Worm (Caenorhabditis elegans): ENCODE results near the gene ubc-23.
A peak's percentile ranks its signal among the peaks of the same experiment; 100 is the strongest.

The ubc-23 gene

DNA sequence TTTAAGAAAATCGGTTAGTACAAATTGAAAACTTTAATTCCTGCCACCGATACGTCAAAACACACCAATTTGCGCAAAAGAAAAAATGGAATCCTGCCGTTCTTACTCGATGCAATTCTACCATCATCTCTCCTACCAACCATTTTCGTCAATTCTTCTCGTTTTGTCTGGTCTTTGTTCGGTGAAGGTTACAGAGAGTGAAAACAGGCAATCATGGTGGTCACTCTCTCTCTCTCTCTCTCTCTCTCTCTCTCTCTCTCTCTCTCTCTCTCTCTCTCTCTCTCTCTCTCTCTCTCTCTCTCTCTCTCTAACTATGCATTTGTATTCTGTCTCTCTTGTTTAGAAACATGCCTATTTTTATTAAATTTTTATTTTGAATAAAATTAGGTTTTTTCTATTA is 38.1 kb downstream of the ubc-23 start:
- TF ChIP-seq nhr-25 (tag; optimal IDR thresholded peaks at IDR 0.05; ENCODE audit: borderline replicate concordance, insufficient read depth) (peak; percentile 58), zag-1 (tag; optimal IDR thresholded peaks at IDR 0.05) (no peak)

DNA sequence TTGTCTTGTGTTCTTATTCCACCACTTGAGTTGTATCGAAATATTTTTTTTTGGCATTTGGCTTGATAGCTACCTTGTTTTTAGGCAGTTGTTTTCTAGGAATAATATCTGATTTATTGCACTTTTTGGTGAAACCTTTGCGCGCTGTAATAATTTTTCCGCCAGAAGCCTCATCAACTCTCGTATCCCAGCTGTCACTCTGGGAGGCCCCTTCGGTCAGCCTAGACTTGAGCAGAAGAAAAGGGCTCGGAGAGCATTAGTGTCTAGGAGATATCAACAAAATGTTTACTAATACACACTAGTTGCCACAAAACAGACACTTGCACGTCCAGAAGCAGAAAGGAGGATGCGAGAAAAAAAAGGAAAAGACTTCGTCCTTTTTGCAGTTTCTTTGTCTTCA is 44.7 kb downstream of the ubc-23 start:
- no peak for TF ChIP-seq D1046.2 (GFP tag; IDR thresholded peaks at IDR 0.05)
- peak in 1 of 2 experiments; percentile 54 for TF ChIP-seq unc-62 (GFP tag; optimal IDR thresholded peaks at IDR 0.05 in 1 of 2)
- TF ChIP-seq unc-62 (tag; optimal IDR thresholded peaks at IDR 0.05): no peak
- TF ChIP-seq ZK546.5 (tag; optimal IDR thresholded peaks at IDR 0.05): no peak
- no peak for TF ChIP-seq madf-5 (GFP tag; IDR thresholded peaks at IDR 0.05)
- no peak for TF ChIP-seq ceh-82 (tag; optimal IDR thresholded peaks at IDR 0.05)
- TF ChIP-seq zip-11 (GFP tag; IDR thresholded peaks at IDR 0.05): no peak
- TF ChIP-seq lsy-2 (tag; optimal IDR thresholded peaks at IDR 0.05): no peak
- TF ChIP-seq daf-16 (GFP tag; optimal IDR thresholded peaks at IDR 0.05): peak in 1 of 2 experiments; percentile 29
- TF ChIP-seq daf-16 (tag; optimal IDR thresholded peaks at IDR 0.05): no peak
- no peak for TF ChIP-seq lin-39 (tag; optimal IDR thresholded peaks at IDR 0.05)

DNA sequence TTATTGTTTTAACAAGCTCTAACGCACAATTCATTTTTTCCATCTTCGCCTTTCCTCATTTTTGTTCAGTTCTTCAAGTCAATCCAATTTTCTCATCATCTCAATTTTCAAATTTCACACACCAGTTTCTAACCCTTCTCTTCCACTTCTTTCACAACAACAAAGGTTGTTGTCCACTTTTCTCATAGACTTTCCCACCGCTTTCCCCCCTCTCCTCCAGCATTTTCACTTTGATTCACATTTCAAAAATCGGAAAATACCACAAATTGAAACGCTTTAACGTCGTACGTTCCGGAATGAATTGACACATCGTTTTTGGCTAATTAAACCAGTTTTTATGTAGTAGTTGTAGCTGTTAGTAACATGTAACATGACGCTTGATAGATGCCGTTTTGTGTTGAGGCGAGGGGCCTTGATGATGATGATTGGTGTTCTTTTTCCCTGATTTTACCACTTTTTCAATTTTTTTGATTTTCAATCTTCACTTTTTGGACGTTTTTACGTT is 46.2 kb downstream of the ubc-23 start:
- no peak for TF ChIP-seq F10B5.3 (tag; optimal IDR thresholded peaks at IDR 0.05)
- TF ChIP-seq nhr-28 (tag; optimal IDR thresholded peaks at IDR 0.05): peak; percentile 56
- TF ChIP-seq unc-62 (GFP tag; optimal IDR thresholded peaks at IDR 0.05 in 1 of 2): peak in 1 of 2 experiments; percentile 64
- no peak for TF ChIP-seq unc-62 (tag; optimal IDR thresholded peaks at IDR 0.05)

DNA sequence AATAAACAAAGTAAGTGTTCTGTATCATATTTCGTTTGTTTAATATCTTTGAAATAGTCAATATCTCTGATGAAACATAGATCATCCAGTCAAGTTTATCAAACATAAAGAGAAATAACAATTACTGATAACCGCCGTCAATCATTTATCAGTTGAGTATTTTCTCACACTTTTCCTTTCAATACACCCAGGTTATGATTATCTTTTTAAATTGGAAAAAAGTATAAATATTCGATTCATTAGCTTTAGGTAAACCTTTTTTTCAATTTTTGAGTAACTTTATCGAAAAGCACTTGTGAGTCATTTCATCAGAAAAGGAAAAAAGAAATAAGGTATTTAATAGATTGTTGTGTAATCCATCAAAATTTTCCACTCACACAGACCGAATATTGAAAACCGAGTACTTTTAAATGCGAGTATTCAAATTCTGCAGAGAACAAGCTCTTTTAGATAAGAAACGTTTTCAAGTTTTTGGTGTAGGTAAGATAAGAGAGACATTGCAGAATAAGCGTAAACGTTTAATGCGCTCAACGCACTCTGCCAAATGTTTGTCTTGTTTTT is 47.4 kb downstream of the ubc-23 start:
- TF ChIP-seq pqm-1 (tag; optimal IDR thresholded peaks at IDR 0.05) (peak; percentile 12), Y48G9A.11 (GFP tag; IDR thresholded peaks at IDR 0.05) (no peak), unc-62 (GFP tag; optimal IDR thresholded peaks at IDR 0.05 in 1 of 2) (peak in 1 of 2 experiments; percentile 98), unc-62 (tag; optimal IDR thresholded peaks at IDR 0.05) (no peak), nhr-28 (tag; optimal IDR thresholded peaks at IDR 0.05) (peak; percentile 28), gei-8 (GFP tag; optimal IDR thresholded peaks at IDR 0.05) (no peak)

DNA sequence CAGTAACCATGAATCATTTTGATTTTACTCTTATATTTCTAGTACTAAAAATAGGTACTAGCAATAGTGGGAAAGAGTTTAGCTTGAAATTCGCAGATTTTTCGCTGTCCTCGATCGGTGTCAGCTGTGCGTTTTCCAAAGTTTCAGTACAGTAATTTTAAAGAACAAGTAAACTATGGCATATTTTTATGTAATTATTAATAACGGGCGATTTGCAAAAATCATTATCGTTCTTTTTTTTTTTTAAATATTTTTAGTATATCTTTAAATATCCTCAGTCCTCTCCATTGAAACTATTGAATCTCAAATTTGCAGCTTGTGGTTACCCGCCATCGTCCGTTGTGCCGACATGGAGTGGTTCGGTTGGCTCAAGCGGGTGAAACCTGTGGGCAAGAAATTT is 48.7 kb downstream of the ubc-23 start, which contains the start of gene C13E3.1:
C13E3.1 (plus strand) TSS at position 301 of the 400 bp plus-strand sequence.
- no peak for TF ChIP-seq fkh-10 (GFP tag; optimal IDR thresholded peaks at IDR 0.05)
